Worm (Caenorhabditis elegans) whole organism, L2 larva: Measurements from ENCODE around the gene F32D8.5.

Source experiments
- C34F6.9 ChIP-seq: fragments of 150-350 bp; optimal IDR thresholded peaks from 2 replicates; lab custom pipeline; 2014; ENCODE audit warnings: missing biosample characterization, missing genetic modification characterization
- F13H6.1 ChIP-seq: sonication (generic microtip); optimal IDR thresholded peaks from 2 replicates; lab custom pipeline; 2016; ENCODE audit warnings: missing genetic modification characterization, missing compliant biosample characterization
- R02D3.7 ChIP-seq: fragments of 150-350 bp; optimal IDR thresholded peaks from 2 replicates; lab custom pipeline; 2014; ENCODE audit warnings: missing biosample characterization, missing genetic modification characterization
- Y55F3AM.14 ChIP-seq: fragments of 200-800 bp; sonication (Bioruptor generic); optimal IDR thresholded peaks from 2 replicates; lab custom pipeline; 2018; ENCODE audit warnings: mild to moderate bottlenecking, missing genetic modification characterization, missing compliant biosample characterization
- ZK546.5 ChIP-seq: sonication (generic microtip); optimal IDR thresholded peaks from 2 replicates; lab custom pipeline; 2017; ENCODE audit warnings: missing biosample characterization, missing genetic modification characterization
- alr-1 ChIP-seq: fragments of 150-350 bp; optimal IDR thresholded peaks from 2 replicates; lab custom pipeline; 2014; ENCODE audit warnings: missing biosample characterization, missing genetic modification characterization
- ama-1 ChIP-seq: fragments of 150-350 bp; optimal IDR thresholded peaks from 2 replicates; lab custom pipeline; 2018; ENCODE audit warnings: inconsistent platforms
- blmp-1 ChIP-seq: sonication (generic microtip); optimal IDR thresholded peaks from 2 replicates; lab custom pipeline; 2017; ENCODE audit warnings: missing genetic modification characterization, mild to moderate bottlenecking, missing compliant biosample characterization, antibody characterized with exemption, moderate library complexity; ENCODE audit not compliant: insufficient read depth
- ceh-16 ChIP-seq: fragments of 150-350 bp; optimal IDR thresholded peaks from 2 replicates; lab custom pipeline; 2014; ENCODE audit warnings: missing biosample characterization, missing genetic modification characterization
- ceh-82 ChIP-seq: fragments of 150-350 bp; optimal IDR thresholded peaks from 2 replicates; lab custom pipeline; 2014; ENCODE audit warnings: missing biosample characterization, missing genetic modification characterization
- crh-2 ChIP-seq: sonication (generic microtip); optimal IDR thresholded peaks from 2 replicates; lab custom pipeline; 2017; ENCODE audit warnings: missing biosample characterization, missing genetic modification characterization
- dmd-4 ChIP-seq: sonication (generic microtip); optimal IDR thresholded peaks from 2 replicates; lab custom pipeline; 2017; ENCODE audit warnings: missing biosample characterization, missing genetic modification characterization
- egl-27 ChIP-seq: sonication (generic microtip); optimal IDR thresholded peaks from 3 replicates; lab custom pipeline; 2017; ENCODE audit warnings: missing biosample characterization, missing genetic modification reagents, missing genetic modification characterization
- elt-1 ChIP-seq: fragments of 150-350 bp; optimal IDR thresholded peaks from 2 replicates; lab custom pipeline; 2014; ENCODE audit warnings: missing biosample characterization, missing genetic modification characterization
- elt-3 ChIP-seq: sonication (generic microtip); optimal IDR thresholded peaks from 2 replicates; lab custom pipeline; 2017; ENCODE audit warnings: missing biosample characterization, missing genetic modification characterization
- fos-1 ChIP-seq: fragments of 150-350 bp; optimal IDR thresholded peaks from 2 replicates; lab custom pipeline; 2014; ENCODE audit warnings: missing biosample characterization, missing genetic modification characterization
- gmeb-1 ChIP-seq: fragments of 150-350 bp; optimal IDR thresholded peaks from 2 replicates; lab custom pipeline; 2014; ENCODE audit warnings: missing biosample characterization, missing genetic modification characterization
- lin-11 ChIP-seq: fragments of 150-350 bp; sonication (generic microtip); optimal IDR thresholded peaks from 2 replicates; lab custom pipeline; 2014; ENCODE audit warnings: missing biosample characterization, missing genetic modification characterization, inconsistent platforms, mixed read lengths
- lin-13 ChIP-seq: fragments of 150-350 bp; optimal IDR thresholded peaks from 2 replicates; lab custom pipeline; 2014; ENCODE audit warnings: missing biosample characterization, missing genetic modification reagents, missing genetic modification characterization
- lin-39 ChIP-seq: fragments of 150-350 bp; optimal IDR thresholded peaks from 2 replicates; lab custom pipeline; 2014; ENCODE audit warnings: missing biosample characterization, missing genetic modification reagents, missing genetic modification characterization
- lsy-2 ChIP-seq, 2 experiments: fragments of 150-350 bp in 1 of 2; sonication (generic microtip) in 1 of 2; optimal IDR thresholded peaks; 2 replicates each; lab custom pipeline; 2014 to 2017; ENCODE audit warnings: missing biosample characterization in 2 of 2, missing genetic modification characterization in 2 of 2
- mab-5 ChIP-seq: fragments of 150-350 bp; optimal IDR thresholded peaks from 2 replicates; lab custom pipeline; 2014; ENCODE audit warnings: missing biosample characterization, missing genetic modification characterization
- mbf-1 ChIP-seq: sonication (generic microtip); optimal IDR thresholded peaks from 2 replicates; lab custom pipeline; 2017; ENCODE audit warnings: missing biosample characterization, missing genetic modification characterization
- mdl-1 ChIP-seq, 2 experiments: fragments of 150-350 bp in 1 of 2; sonication (generic microtip) in 1 of 2; optimal IDR thresholded peaks; 2 replicates each; lab custom pipeline; 2017; ENCODE audit warnings: missing biosample characterization in 2 of 2, missing genetic modification characterization in 2 of 2
- nhr-10 ChIP-seq: sonication (generic microtip); optimal IDR thresholded peaks from 2 replicates; lab custom pipeline; 2017; ENCODE audit warnings: missing biosample characterization, missing genetic modification characterization
- nhr-11 ChIP-seq: fragments of 150-350 bp; optimal IDR thresholded peaks from 2 replicates; lab custom pipeline; 2014; ENCODE audit warnings: missing biosample characterization, missing genetic modification characterization
- nhr-12 ChIP-seq: fragments of 150-350 bp; optimal IDR thresholded peaks from 2 replicates; lab custom pipeline; 2014; ENCODE audit warnings: missing biosample characterization, missing genetic modification characterization
- nhr-129 ChIP-seq: fragments of 150-350 bp; optimal IDR thresholded peaks from 2 replicates; lab custom pipeline; 2014; ENCODE audit warnings: missing biosample characterization, missing genetic modification characterization
- nhr-21 ChIP-seq: fragments of 150-350 bp; optimal IDR thresholded peaks from 2 replicates; lab custom pipeline; 2014; ENCODE audit warnings: missing biosample characterization, missing genetic modification characterization
- nhr-23 ChIP-seq: fragments of 150-350 bp; optimal IDR thresholded peaks from 2 replicates; lab custom pipeline; 2014; ENCODE audit warnings: missing biosample characterization, missing genetic modification reagents, missing genetic modification characterization
- nhr-237 ChIP-seq: fragments of 150-350 bp; optimal IDR thresholded peaks from 2 replicates; lab custom pipeline; 2014; ENCODE audit warnings: missing biosample characterization, missing genetic modification characterization
- nhr-25 ChIP-seq: fragments of 150-350 bp; sonication (generic microtip); optimal IDR thresholded peaks from 3 replicates; lab custom pipeline; 2014; ENCODE audit warnings: missing biosample characterization, missing genetic modification characterization
- nhr-6 ChIP-seq: fragments of 150-350 bp; optimal IDR thresholded peaks from 2 replicates; lab custom pipeline; 2014; ENCODE audit warnings: missing biosample characterization, missing genetic modification characterization
- nhr-77 ChIP-seq: fragments of 150-350 bp; optimal IDR thresholded peaks from 2 replicates; lab custom pipeline; 2014; ENCODE audit warnings: missing biosample characterization, missing genetic modification characterization
- peb-1 ChIP-seq: fragments of 150-350 bp; optimal IDR thresholded peaks from 2 replicates; lab custom pipeline; 2014; ENCODE audit warnings: missing biosample characterization, missing genetic modification characterization
- skn-1 ChIP-seq: sonication (generic microtip); optimal IDR thresholded peaks from 2 replicates; lab custom pipeline; 2017; ENCODE audit warnings: missing biosample characterization, missing genetic modification characterization
- sma-9 ChIP-seq, 2 experiments: fragments of 150-350 bp in 1 of 2; sonication (generic microtip) in 1 of 2; optimal IDR thresholded peaks; 2 replicates each; lab custom pipeline; 2014 to 2016; ENCODE audit warnings: missing genetic modification characterization in 2 of 2, mild to moderate bottlenecking in 1 of 2, missing biosample characterization in 1 of 2, missing compliant biosample characterization in 1 of 2, missing genetic modification reagents in 1 of 2, moderate library complexity in 1 of 2
- snpc-4 ChIP-seq: fragments of 150-350 bp; optimal IDR thresholded peaks from 2 replicates; lab custom pipeline; 2014; ENCODE audit warnings: missing biosample characterization, missing genetic modification characterization
- unc-39 ChIP-seq: fragments of 150-350 bp; optimal IDR thresholded peaks from 2 replicates; lab custom pipeline; 2014; ENCODE audit warnings: missing biosample characterization, missing genetic modification characterization
- unc-55 ChIP-seq: fragments of 150-350 bp; sonication (generic microtip); optimal IDR thresholded peaks from 3 replicates; lab custom pipeline; 2014; ENCODE audit warnings: missing biosample characterization, missing genetic modification reagents, missing genetic modification characterization
- unc-62 ChIP-seq: fragments of 150-350 bp; optimal IDR thresholded peaks from 2 replicates; lab custom pipeline; 2014; ENCODE audit warnings: missing biosample characterization, missing genetic modification reagents, missing genetic modification characterization
- zag-1 ChIP-seq: fragments of 150-350 bp; optimal IDR thresholded peaks from 2 replicates; lab custom pipeline; 2014; ENCODE audit warnings: missing biosample characterization, missing genetic modification characterization
- ztf-1 ChIP-seq: fragments of 200-800 bp; sonication (Bioruptor generic); conservative IDR thresholded peaks from 2 replicates; pipeline ENCODE4 v1.3.6; 2022; ENCODE audit warnings: missing genetic modification characterization, missing compliant biosample characterization
- ztf-11 ChIP-seq: sonication (generic microtip); optimal IDR thresholded peaks from 2 replicates; lab custom pipeline; 2017; ENCODE audit warnings: missing biosample characterization, missing genetic modification characterization
- ztf-4 ChIP-seq: fragments of 150-350 bp; optimal IDR thresholded peaks from 2 replicates; lab custom pipeline; 2014; ENCODE audit warnings: missing biosample characterization, missing genetic modification characterization

Gene F32D8.5

DNA sequence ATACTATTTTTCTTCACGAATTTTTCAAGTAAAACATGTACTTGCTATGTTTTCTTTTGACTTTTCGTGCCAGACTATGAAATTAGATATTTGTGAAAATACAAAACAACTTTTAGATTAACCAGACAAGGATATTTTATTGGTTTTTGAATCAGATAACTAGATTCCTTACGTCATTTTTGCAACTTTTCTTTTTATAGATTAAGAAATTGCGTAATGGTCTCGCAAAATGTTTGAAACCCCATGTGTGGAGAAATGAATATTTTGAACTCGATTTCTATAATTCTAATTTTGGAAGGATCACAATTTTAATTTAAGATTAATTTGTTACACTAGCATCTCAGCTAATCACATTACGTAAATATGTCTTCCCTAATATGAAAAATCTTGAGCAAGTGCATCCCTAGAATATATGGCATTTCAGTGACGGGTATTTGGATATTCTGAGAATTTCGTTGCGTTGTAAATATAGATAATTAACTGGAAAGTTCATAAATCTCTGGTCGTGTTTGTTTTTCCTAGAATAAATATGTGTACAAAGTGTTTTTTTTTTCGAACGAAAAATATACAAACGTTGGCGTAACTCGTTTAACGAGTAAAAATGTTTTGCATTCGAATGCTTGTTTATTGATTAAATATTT, 32.0 kb upstream of the F32D8.5 start:
- TF ChIP-seq unc-55 (no peak), sma-9 (GFP tag; optimal IDR thresholded peaks at IDR 0.05; lab: Kevin White, UChicago) (peak; percentile 44), sma-9 (tag; optimal IDR thresholded peaks at IDR 0.05; lab: Kevin White, UChicago) (no peak), nhr-21 (tag; lab: Kevin White, UChicago) (peak; percentile 8)

DNA sequence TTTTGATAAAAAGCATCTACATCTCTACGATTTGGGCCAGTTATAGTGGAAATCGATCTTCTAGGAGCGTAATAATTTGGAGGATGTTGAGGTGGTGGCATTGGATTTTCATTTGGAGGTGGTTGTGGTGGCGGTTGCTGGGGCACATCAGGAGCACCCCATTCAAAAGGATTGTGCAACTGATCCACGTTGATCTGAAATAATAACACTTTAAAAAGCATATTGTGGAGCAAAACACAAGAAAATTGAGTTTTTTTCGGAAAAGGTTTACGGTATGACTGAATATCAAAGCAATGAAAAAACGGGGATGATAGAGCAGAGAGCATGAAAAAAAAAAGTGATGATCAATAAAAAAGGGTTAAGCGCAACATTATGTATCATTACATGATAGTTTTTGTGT, 29.0 kb upstream of the F32D8.5 start, which contains the start of gene saeg-1:
Gene saeg-1, minus strand, starts transcription at position 101 of the 400 bp plus-strand sequence.
- TF ChIP-seq ztf-4 (tag; lab: Kevin White, UChicago) (no peak), nhr-25 (tag; lab: Kevin White, UChicago) (no peak), zag-1 (tag; lab: Kevin White, UChicago) (no peak), R02D3.7 (no peak), snpc-4 (tag; lab: Kevin White, UChicago) (no peak), ceh-82 (tag; lab: Kevin White, UChicago) (no peak), nhr-11 (tag; lab: Kevin White, UChicago) (no peak), egl-27 (no peak), ztf-1 (GFP tag; lab: Robert Waterston, UW) (no peak), gmeb-1 (tag; lab: Kevin White, UChicago) (no peak), sma-9 (GFP tag; optimal IDR thresholded peaks at IDR 0.05; lab: Kevin White, UChicago) (no peak), sma-9 (tag; optimal IDR thresholded peaks at IDR 0.05; lab: Kevin White, UChicago) (no peak), nhr-10 (tag; lab: Kevin White, UChicago) (no peak), mbf-1 (no peak)

DNA sequence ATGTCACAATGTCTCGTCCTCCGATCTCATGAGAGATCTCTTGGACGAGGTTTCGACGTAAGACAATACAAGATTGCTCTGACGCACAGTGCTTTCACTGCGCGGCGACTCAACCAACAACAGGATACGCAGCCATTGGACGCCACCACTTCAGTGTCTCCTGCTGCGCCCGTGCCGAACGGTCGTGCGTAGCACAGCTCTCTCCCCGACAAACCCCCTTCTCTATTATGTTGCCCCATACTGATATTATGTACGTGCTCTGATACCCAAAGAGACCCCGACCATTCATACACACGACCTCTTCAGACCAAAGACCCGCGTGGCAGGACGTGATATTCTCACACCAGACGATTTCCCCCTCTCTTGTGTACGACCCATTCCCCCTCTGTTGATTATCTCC, 28.3 kb upstream of the F32D8.5 start:
- peak; percentile 30 for TF ChIP-seq Y55F3AM.14

DNA sequence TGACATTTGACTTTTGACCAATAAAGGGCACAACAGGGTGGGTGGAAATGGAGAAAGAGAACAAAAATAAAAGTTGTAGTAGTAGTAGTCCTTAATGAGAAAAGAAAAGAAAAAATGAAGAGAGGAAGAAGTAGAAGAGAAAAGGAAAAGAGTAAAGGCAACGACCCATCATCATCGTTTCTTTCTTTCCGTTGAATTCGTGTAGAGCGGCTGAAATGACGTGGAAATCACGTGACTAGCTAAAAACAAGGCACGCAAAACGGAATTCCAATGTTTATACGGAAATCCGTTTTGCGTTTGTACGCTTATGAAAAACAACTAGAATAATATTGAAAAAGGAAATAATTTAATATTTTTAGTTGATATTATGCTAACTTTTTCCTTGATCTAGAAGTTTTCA, 27.0 kb upstream of the F32D8.5 start:
- TF ChIP-seq nhr-77 (tag; lab: Kevin White, UChicago) (no peak), Y55F3AM.14 (peak; percentile 70), C34F6.9 (peak; percentile 51), unc-39 (tag; lab: Kevin White, UChicago) (no peak), F13H6.1 (peak; percentile 8), crh-2 (tag; lab: Kevin White, UChicago) (peak; percentile 92), elt-1 (no peak), ztf-11 (tag; lab: Kevin White, UChicago) (no peak), elt-3 (tag; lab: Kevin White, UChicago) (no peak), fos-1 (peak; percentile 32), lin-39 (tag; lab: Kevin White, UChicago) (no peak), mdl-1 (tag; optimal IDR thresholded peaks at IDR 0.05; lab: Kevin White, UChicago) (peak; percentile 19 to 40), ceh-16 (tag; lab: Kevin White, UChicago) (no peak), nhr-23 (tag; lab: Kevin White, UChicago) (no peak), ztf-4 (tag; lab: Kevin White, UChicago) (peak; percentile 7), peb-1 (tag; lab: Kevin White, UChicago) (no peak), lin-13 (no peak), ceh-82 (tag; lab: Kevin White, UChicago) (no peak), ZK546.5 (no peak), nhr-237 (tag; lab: Kevin White, UChicago) (no peak), dmd-4 (no peak), nhr-21 (tag; lab: Kevin White, UChicago) (peak; percentile 39), nhr-10 (tag; lab: Kevin White, UChicago) (no peak), nhr-25 (tag; lab: Kevin White, UChicago) (peak; percentile 35), skn-1 (tag; lab: Kevin White, UChicago) (no peak), mbf-1 (no peak), mab-5 (tag; lab: Kevin White, UChicago) (no peak), nhr-129 (peak; percentile 45), nhr-6 (tag; lab: Kevin White, UChicago) (no peak), alr-1 (tag; lab: Kevin White, UChicago) (no peak), nhr-11 (tag; lab: Kevin White, UChicago) (no peak), gmeb-1 (tag; lab: Kevin White, UChicago) (no peak), snpc-4 (tag; lab: Kevin White, UChicago) (no peak), sma-9 (GFP tag; optimal IDR thresholded peaks at IDR 0.05; lab: Kevin White, UChicago) (peak; percentile 75), sma-9 (tag; optimal IDR thresholded peaks at IDR 0.05; lab: Kevin White, UChicago) (no peak), lsy-2 (tag; optimal IDR thresholded peaks at IDR 0.05; lab: Kevin White, UChicago) (peak in 1 of 2 experiments; percentile 48), nhr-12 (tag; lab: Kevin White, UChicago) (no peak), ztf-1 (GFP tag; lab: Robert Waterston, UW) (no peak), ama-1 (no peak), blmp-1 (peak; percentile 78), unc-55 (peak; percentile 19), lin-11 (tag; lab: Kevin White, UChicago) (no peak), unc-62 (GFP tag; lab: Kevin White, UChicago) (no peak), egl-27 (no peak)
